Worm (Caenorhabditis elegans): ENCODE results near the gene C25G4.3.
A peak's percentile ranks its signal among the peaks of the same experiment; 100 is the strongest.

C25G4.3 gene

DNA sequence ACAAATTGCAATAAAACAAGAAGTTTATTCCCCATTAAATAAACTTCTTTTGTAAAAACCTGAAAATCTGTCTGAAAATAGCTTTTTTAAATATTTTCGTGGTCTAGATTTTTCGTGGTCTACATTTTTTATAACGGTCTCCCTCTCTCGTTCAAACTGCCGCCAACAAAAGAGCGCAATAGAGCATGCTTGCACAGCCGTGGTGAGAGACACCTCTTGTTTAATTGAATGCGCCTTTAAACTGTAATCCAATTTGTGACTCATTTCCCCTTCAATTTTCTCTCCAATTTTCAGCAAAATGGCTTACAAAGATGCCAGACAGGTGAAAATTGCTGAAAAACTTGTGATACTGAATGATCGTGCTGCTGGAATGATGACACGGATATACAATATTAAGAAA is 41.5 kb downstream of the C25G4.3 start, which contains the start of gene gex-3 (continued):
- TF ChIP-seq unc-55 (GFP tag; optimal IDR thresholded peaks at IDR 0.05), result peak; percentile 97
- no peak for TF ChIP-seq nhr-23 (tag; optimal IDR thresholded peaks at IDR 0.05)
- peak; percentile 48 for TF ChIP-seq F13H6.1 (tag; optimal IDR thresholded peaks at IDR 0.05)
- no peak for TF ChIP-seq nhr-10 (tag; optimal IDR thresholded peaks at IDR 0.05)
- TF ChIP-seq crh-2 (tag; optimal IDR thresholded peaks at IDR 0.05), result peak; percentile 87
- TF ChIP-seq gmeb-1 (tag; optimal IDR thresholded peaks at IDR 0.05), result peak; percentile 95
- no peak for TF ChIP-seq nhr-237 (tag; optimal IDR thresholded peaks at IDR 0.05)
- TF ChIP-seq ztf-1 (GFP tag; conservative IDR thresholded peaks at IDR 0.05), result no peak

DNA sequence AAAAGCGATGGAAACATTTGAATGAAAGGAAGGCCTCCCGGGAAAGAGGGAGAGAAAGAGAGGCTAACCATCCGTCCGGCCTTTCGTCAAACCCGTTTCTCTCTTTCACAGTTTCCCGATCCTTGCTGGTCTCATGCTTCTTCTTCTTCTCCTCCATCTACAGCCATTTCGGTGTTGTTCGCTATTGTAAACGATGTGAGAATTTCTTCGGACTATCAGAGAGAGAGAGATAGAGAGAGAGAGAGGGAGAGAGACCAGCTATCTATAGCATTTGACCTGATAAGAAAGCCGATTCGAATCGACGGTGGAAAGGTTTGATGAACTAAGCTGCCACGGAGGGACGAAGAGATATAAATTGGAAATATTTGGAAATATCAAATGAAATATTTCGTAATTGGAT is 42.2 kb downstream of the C25G4.3 start:
- TF ChIP-seq dmd-4 (tag; optimal IDR thresholded peaks at IDR 0.05) (no peak), nhr-129 (tag; optimal IDR thresholded peaks at IDR 0.05) (peak; percentile 24), nhr-25 (tag; optimal IDR thresholded peaks at IDR 0.05) (peak; percentile 36), ztf-11 (tag; optimal IDR thresholded peaks at IDR 0.05) (no peak), nhr-21 (tag; optimal IDR thresholded peaks at IDR 0.05) (peak; percentile 74), lsy-2 (tag; optimal IDR thresholded peaks at IDR 0.05) (no peak), blmp-1 (tag; optimal IDR thresholded peaks at IDR 0.05; ENCODE audit: insufficient read depth) (peak; percentile 14), R02D3.7 (tag; optimal IDR thresholded peaks at IDR 0.05) (no peak), nhr-237 (tag; optimal IDR thresholded peaks at IDR 0.05) (no peak)

DNA sequence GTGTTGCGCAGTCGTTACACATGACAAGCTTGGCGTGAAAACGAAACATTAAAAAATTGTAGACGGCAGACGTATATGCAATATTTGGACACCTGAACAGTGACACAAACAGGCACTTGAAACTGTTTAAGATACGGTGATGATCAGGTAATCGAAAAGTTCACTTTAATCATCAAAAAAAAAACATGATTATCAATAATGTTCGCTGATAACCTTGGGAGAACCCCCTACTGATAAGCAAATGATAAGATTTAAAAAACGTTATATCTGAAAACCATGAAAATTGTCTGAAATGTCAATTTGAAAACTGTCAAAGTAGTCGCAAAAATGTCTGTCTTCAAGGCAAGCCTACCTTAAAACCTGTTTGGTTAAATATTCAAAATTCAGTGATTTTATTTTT is 45.7 kb downstream of the C25G4.3 start:
- TF ChIP-seq fos-1 (tag; optimal IDR thresholded peaks at IDR 0.05) (peak; percentile 52), skn-1 (tag; optimal IDR thresholded peaks at IDR 0.05) (no peak), lin-13 (GFP tag; optimal IDR thresholded peaks at IDR 0.05) (no peak), lsy-2 (tag; optimal IDR thresholded peaks at IDR 0.05) (no peak)

DNA sequence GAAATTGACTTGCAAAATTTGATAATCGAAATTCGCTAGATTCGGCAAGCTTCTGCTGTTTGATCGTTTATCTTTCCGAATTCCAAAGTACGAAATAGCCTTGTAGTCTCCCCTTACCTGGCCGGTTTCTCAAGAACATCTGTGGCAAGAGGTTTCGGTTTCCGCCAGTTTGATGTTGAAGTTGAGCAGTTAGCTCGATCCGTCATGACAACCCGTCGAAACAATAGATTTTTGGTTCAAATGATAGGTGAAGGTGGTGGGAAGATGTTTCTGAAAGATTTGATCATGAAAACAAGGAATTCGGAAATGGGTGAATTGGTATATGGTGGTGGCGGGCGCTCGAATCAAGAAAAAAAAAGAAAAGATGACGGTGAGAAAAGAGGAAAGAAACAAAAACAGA is 47.2 kb downstream of the C25G4.3 start, which contains the start of gene acs-20:
acs-20 (minus strand) TSS at position 270 of the 400 bp plus-strand sequence.
- TF ChIP-seq lsy-2 (tag; optimal IDR thresholded peaks at IDR 0.05) (no peak), ztf-4 (tag; optimal IDR thresholded peaks at IDR 0.05) (no peak), ceh-82 (tag; optimal IDR thresholded peaks at IDR 0.05) (no peak), unc-39 (tag; optimal IDR thresholded peaks at IDR 0.05) (no peak), elt-1 (tag; optimal IDR thresholded peaks at IDR 0.05) (no peak), mdl-1 (tag; optimal IDR thresholded peaks at IDR 0.05) (no peak), skn-1 (tag; optimal IDR thresholded peaks at IDR 0.05) (no peak)

DNA sequence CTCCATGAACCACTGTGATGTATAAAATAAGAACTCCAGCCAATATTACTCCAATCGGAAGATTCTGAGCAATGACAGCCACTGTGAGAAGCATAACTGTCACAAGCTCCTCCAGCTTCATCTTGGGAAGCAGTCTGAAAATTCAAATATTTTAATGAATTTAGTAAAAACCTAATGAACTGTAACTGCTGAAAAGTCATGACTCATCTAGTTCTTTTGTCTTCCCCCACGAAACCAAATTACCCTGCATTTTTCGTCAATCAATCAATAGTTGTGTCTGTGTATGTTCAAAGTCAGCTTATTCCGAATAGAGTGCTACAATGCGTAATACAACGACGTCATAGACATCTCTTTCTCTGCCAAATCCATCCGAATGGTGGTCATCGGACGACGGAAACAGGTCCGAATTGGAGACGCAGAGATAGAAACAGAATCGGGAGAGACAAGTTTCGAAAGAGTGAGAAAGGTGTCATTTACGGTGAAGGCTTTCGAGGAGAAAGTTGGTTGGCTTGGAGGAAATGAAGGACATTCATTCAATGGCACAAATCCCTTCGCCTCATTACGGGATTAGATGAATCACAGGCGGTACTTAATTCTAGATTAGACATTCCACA is 48.9 kb downstream of the C25G4.3 start:
- TF ChIP-seq sma-9 (GFP tag; optimal IDR thresholded peaks at IDR 0.05), result peak; percentile 13
- TF ChIP-seq sma-9 (tag; optimal IDR thresholded peaks at IDR 0.05), result no peak
- TF ChIP-seq nhr-25 (tag; optimal IDR thresholded peaks at IDR 0.05), result peak; percentile 82
- peak; percentile 77 for TF ChIP-seq blmp-1 (tag; optimal IDR thresholded peaks at IDR 0.05; ENCODE audit: insufficient read depth)
- no peak for TF ChIP-seq alr-1 (tag; optimal IDR thresholded peaks at IDR 0.05)
- TF ChIP-seq sem-4 (tag; optimal IDR thresholded peaks at IDR 0.05), result peak; percentile 60
- peak; percentile 65 for TF ChIP-seq fos-1 (tag; optimal IDR thresholded peaks at IDR 0.05)
- peak; percentile 15 for TF ChIP-seq C34F6.9 (tag; optimal IDR thresholded peaks at IDR 0.05)
- TF ChIP-seq unc-39 (tag; optimal IDR thresholded peaks at IDR 0.05), result no peak
- TF ChIP-seq lsy-2 (tag; optimal IDR thresholded peaks at IDR 0.05), result peak in 1 of 2 experiments; percentile 61
- TF ChIP-seq sma-3 (GFP tag; optimal IDR thresholded peaks at IDR 0.05), result peak; percentile 15
- TF ChIP-seq nhr-21 (tag; optimal IDR thresholded peaks at IDR 0.05), result peak; percentile 59
- no peak for TF ChIP-seq nhr-6 (tag; optimal IDR thresholded peaks at IDR 0.05)
- peak; percentile 89 for TF ChIP-seq nhr-129 (tag; optimal IDR thresholded peaks at IDR 0.05)
